Worm (Caenorhabditis elegans): ENCODE results near the gene nhr-66.

The nhr-66 gene

ce11 chrIV:8259904-8260303, 23.5 kb upstream of the nhr-66 start, which contains the start of gene K07H8.7:
Gene K07H8.7 (minus strand): TSS chrIV:8260004.
- no peak for TF ChIP-seq sox-2 (GFP tag; IDR thresholded peaks at IDR 0.05)
- no peak for TF ChIP-seq nhr-11 (tag; optimal IDR thresholded peaks at IDR 0.05)
- TF ChIP-seq mec-3 (tag; optimal IDR thresholded peaks at IDR 0.05; ENCODE audit: borderline replicate concordance), result no peak
- no peak for TF ChIP-seq ref-2 (tag; optimal IDR thresholded peaks at IDR 0.05)
- TF ChIP-seq che-1 (tag; optimal IDR thresholded peaks at IDR 0.05), result no peak
- no peak for TF ChIP-seq ahr-1 (tag; optimal IDR thresholded peaks at IDR 0.05)
- no peak for TF ChIP-seq C38D4.7 (GFP tag; optimal IDR thresholded peaks at IDR 0.05)
- TF ChIP-seq pag-3 (tag; optimal IDR thresholded peaks at IDR 0.05; ENCODE audit: borderline replicate concordance), result no peak
- no peak for TF ChIP-seq elt-4 (tag; optimal IDR thresholded peaks at IDR 0.05)
- TF ChIP-seq hlh-8 (tag; optimal IDR thresholded peaks at IDR 0.05), result no peak
- no peak for TF ChIP-seq dmd-4 (tag; optimal IDR thresholded peaks at IDR 0.05; ENCODE audit: borderline replicate concordance)

ce11 chrIV:8255221-8255620, 18.8 kb upstream of the nhr-66 start:
- TF ChIP-seq ttx-3 (tag; optimal IDR thresholded peaks at IDR 0.05) (no peak), ztf-16 (tag; optimal IDR thresholded peaks at IDR 0.05) (no peak), elt-2 (tag; optimal IDR thresholded peaks at IDR 0.05) (no peak), fkh-10 (GFP tag; optimal IDR thresholded peaks at IDR 0.05) (no peak), che-1 (tag; optimal IDR thresholded peaks at IDR 0.05) (no peak), ceh-31 (tag; optimal IDR thresholded peaks at IDR 0.05) (no peak), mec-3 (tag; optimal IDR thresholded peaks at IDR 0.05; ENCODE audit: borderline replicate concordance) (no peak), hlh-30 (tag; optimal IDR thresholded peaks at IDR 0.05; ENCODE audit: insufficient read depth) (no peak), pros-1 (tag; optimal IDR thresholded peaks at IDR 0.05) (no peak), unc-86 (tag; optimal IDR thresholded peaks at IDR 0.05) (no peak), pat-9 (tag; optimal IDR thresholded peaks at IDR 0.05) (no peak), ceh-24 (tag; optimal IDR thresholded peaks at IDR 0.05) (no peak)

ce11 chrIV:8254193-8254592, 17.8 kb upstream of the nhr-66 start:
- TF ChIP-seq sdc-2 (tag; optimal IDR thresholded peaks at IDR 0.05) (no peak), Y22D7AL.16 (tag; optimal IDR thresholded peaks at IDR 0.05) (no peak), ceh-24 (tag; optimal IDR thresholded peaks at IDR 0.05) (no peak), eyg-1 (tag; optimal IDR thresholded peaks at IDR 0.05) (no peak), sox-4 (tag; optimal IDR thresholded peaks at IDR 0.05) (no peak), dmd-4 (tag; optimal IDR thresholded peaks at IDR 0.05; ENCODE audit: borderline replicate concordance) (no peak), C08G9.2 (tag; optimal IDR thresholded peaks at IDR 0.05) (no peak), ceh-45 (GFP tag; IDR thresholded peaks at IDR 0.05) (no peak), ets-4 (tag; optimal IDR thresholded peaks at IDR 0.05) (no peak), unc-55 (GFP tag; optimal IDR thresholded peaks at IDR 0.05) (no peak), ceh-6 (GFP tag; optimal IDR thresholded peaks at IDR 0.05) (no peak), ceh-14 (tag; optimal IDR thresholded peaks at IDR 0.05) (no peak), hlh-13 (GFP tag; optimal IDR thresholded peaks at IDR 0.05) (no peak), ceh-30 (tag; optimal IDR thresholded peaks at IDR 0.05) (no peak), ceh-2 (tag; optimal IDR thresholded peaks at IDR 0.05) (no peak), pros-1 (tag; optimal IDR thresholded peaks at IDR 0.05) (no peak), tbx-7 (tag; optimal IDR thresholded peaks at IDR 0.05) (no peak), hlh-8 (tag; optimal IDR thresholded peaks at IDR 0.05) (no peak)

- TF ChIP-seq ceh-30 (tag; optimal IDR thresholded peaks at IDR 0.05) (peak; percentile 53), hlh-6 (tag; optimal IDR thresholded peaks at IDR 0.05) (peak; percentile 96), ceh-14 (tag; optimal IDR thresholded peaks at IDR 0.05) (peak; percentile 89), tbx-7 (tag; optimal IDR thresholded peaks at IDR 0.05) (peak; percentile 60), ceh-9 (tag; optimal IDR thresholded peaks at IDR 0.05) (peak; percentile 93), ahr-1 (tag; optimal IDR thresholded peaks at IDR 0.05) (peak; percentile 82), zip-5 (tag; optimal IDR thresholded peaks at IDR 0.05) (peak; percentile 88), ceh-48 (tag; optimal IDR thresholded peaks at IDR 0.05) (peak; percentile 92), dve-1 (tag; optimal IDR thresholded peaks at IDR 0.05) (peak; percentile 84), ref-2 (tag; optimal IDR thresholded peaks at IDR 0.05) (peak; percentile 94), unc-86 (tag; optimal IDR thresholded peaks at IDR 0.05) (peak; percentile 95), lin-11 (tag; optimal IDR thresholded peaks at IDR 0.05) (peak; percentile 95), ceh-22 (tag; optimal IDR thresholded peaks at IDR 0.05) (peak; percentile 33), unc-42 (tag; optimal IDR thresholded peaks at IDR 0.05) (peak; percentile 43), fax-1 (tag; optimal IDR thresholded peaks at IDR 0.05) (peak; percentile 91), sox-2 (GFP tag; IDR thresholded peaks at IDR 0.05) (peak; percentile 88), mec-3 (tag; optimal IDR thresholded peaks at IDR 0.05; ENCODE audit: borderline replicate concordance) (peak; percentile 47), ceh-24 (tag; optimal IDR thresholded peaks at IDR 0.05) (peak; percentile 89), ztf-16 (tag; optimal IDR thresholded peaks at IDR 0.05) (peak; percentile 96), ceh-18 (tag; optimal IDR thresholded peaks at IDR 0.05) (peak; percentile 77), fkh-10 (GFP tag; optimal IDR thresholded peaks at IDR 0.05) (peak; percentile 47), nhr-11 (tag; optimal IDR thresholded peaks at IDR 0.05) (no peak), ceh-34 (tag; optimal IDR thresholded peaks at IDR 0.05) (peak; percentile 95), pat-9 (tag; optimal IDR thresholded peaks at IDR 0.05) (peak; percentile 95)
These were observed 16.5 kb upstream of the nhr-66 start for ce11 chrIV:8252856-8253255.

Data from whole organism, late embryonic.